Fruit fly (Drosophila melanogaster) whole organism, adult: ENCODE measurements around the gene RhoBTB.

Experiments
- CG1620 ChIP-seq: fragments of 200-800 bp; sonication (Bioruptor generic); optimal IDR thresholded peaks from 2 replicates; lab custom pipeline; 2016; ENCODE audit warnings: missing biosample characterization, missing genetic modification characterization
- CG5204 ChIP-seq: fragments of 200-800 bp; sonication (Bioruptor generic); optimal IDR thresholded peaks from 2 replicates; lab custom pipeline; 2016; ENCODE audit warnings: missing biosample characterization, missing genetic modification characterization
- CG7045 ChIP-seq: fragments of 200-800 bp; sonication (Bioruptor generic); optimal IDR thresholded peaks from 2 replicates; lab custom pipeline; 2017; ENCODE audit warnings: missing biosample characterization, mild to moderate bottlenecking, missing genetic modification characterization
- Mnt ChIP-seq: fragments of 200-800 bp; sonication (Bioruptor generic); optimal IDR thresholded peaks from 2 replicates; lab custom pipeline; 2016; ENCODE audit warnings: missing biosample characterization, mild to moderate bottlenecking, missing genetic modification characterization
- kay ChIP-seq: fragments of 200-800 bp; sonication (Bioruptor generic); peaks from one replicate; lab custom pipeline; 2016; ENCODE audit warnings: missing biosample characterization, missing genetic modification characterization, borderline replicate concordance

- TF ChIP-seq kay (GFP tag; lab: Kevin White, UChicago) (peak; percentile 94), CG5204 (GFP tag; lab: Kevin White, UChicago) (no peak), CG7045 (no peak), CG1620 (GFP tag; lab: Kevin White, UChicago) (no peak), Mnt (peak; percentile 50)
Measured at dm6 chr3L:20388983-20389382, 12.9 kb downstream of the RhoBTB start.
